Fruit fly (Drosophila melanogaster): ENCODE data around the gene CG45263.

Gene CG45263

DNA sequence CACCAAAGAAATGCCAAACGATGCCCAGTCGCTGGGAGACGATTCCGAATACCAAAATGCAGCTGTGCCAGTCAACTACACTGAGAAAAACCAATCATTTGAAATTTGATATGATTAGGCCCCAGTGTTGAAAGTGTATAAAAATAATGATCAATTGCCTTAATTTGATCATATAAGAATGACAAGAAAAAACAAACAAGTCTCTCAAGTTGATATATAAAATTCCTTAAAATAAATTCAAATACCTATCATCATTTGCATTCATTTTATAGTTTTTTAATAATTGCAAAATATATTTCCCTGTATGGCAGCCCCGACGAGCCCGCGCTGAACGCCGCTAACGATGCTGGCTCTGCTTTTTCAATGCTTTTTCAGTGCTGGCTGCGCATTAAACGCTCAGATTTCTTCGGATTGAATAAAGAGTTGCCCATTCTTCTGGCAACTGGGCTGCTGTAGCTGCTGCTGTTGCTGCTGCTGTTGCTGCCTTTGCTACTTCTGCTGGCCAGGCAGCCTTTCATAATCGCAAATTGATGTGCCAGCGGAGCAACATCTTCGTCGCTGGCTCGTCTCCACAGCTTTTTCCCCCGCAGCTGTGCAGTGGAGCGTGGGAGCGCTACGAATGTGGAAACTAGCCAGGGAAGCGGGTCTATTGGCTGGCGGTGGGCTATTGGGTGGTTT lies 7.6 kb downstream of the CG45263 start (continued):
- TF ChIP-seq Pdp1 (GFP tag; optimal IDR thresholded peaks at IDR 0.05) = no peak
- no peak for TF ChIP-seq CG14014 (GFP tag; IDR thresholded peaks at IDR 0.05)
- no peak for TF ChIP-seq CG17186 (GFP tag; optimal IDR thresholded peaks at IDR 0.05)
- no peak for TF ChIP-seq salm (tag; optimal IDR thresholded peaks at IDR 0.05)
- peak; percentile 54 for TF ChIP-seq nmo (GFP tag; optimal IDR thresholded peaks at IDR 0.05)
- TF ChIP-seq CG1233 (GFP tag; optimal IDR thresholded peaks at IDR 0.05) = no peak
- TF ChIP-seq bcd (GFP tag; optimal IDR thresholded peaks at IDR 0.05) = peak; percentile 13
- no peak for TF ChIP-seq CHES-1-like (GFP tag; optimal IDR thresholded peaks at IDR 0.05)
- TF ChIP-seq stc (GFP tag; IDR thresholded peaks at IDR 0.05) = no peak
- no peak for TF ChIP-seq Adf1 (GFP tag; IDR thresholded peaks at IDR 0.05)
- peak; percentile 30; the same call in 2 of the 3 replicates for TF ChIP-seq B-H1 (GFP tag; IDR thresholded peaks at IDR 0.05)
- peak; percentile 42 for TF ChIP-seq Med (GFP tag)
- peak in 1 of 2 experiments; percentile 81 for TF ChIP-seq Hr51 (GFP tag; optimal IDR thresholded peaks at IDR 0.05)
- TF ChIP-seq NC2α (GFP tag; optimal IDR thresholded peaks at IDR 0.05) = no peak
- no peak for TF ChIP-seq CG2120 (GFP tag; optimal IDR thresholded peaks at IDR 0.05)
- no peak for TF ChIP-seq CG15479 (GFP tag; optimal IDR thresholded peaks at IDR 0.05)
- no peak for TF ChIP-seq CG15696 (tag; optimal IDR thresholded peaks at IDR 0.05)
- peak; percentile 49 for TF ChIP-seq grau (tag; optimal IDR thresholded peaks at IDR 0.05)
- TF ChIP-seq CG1529 (GFP tag; optimal IDR thresholded peaks at IDR 0.05) = no peak
- peak; percentile 58 for TF ChIP-seq Drgx (GFP tag; IDR thresholded peaks at IDR 0.05)
- TF ChIP-seq CG8478 (optimal IDR thresholded peaks at IDR 0.05) = no peak
- TF ChIP-seq CG10979 (tag; optimal IDR thresholded peaks at IDR 0.05) = peak; percentile 30
- no peak for TF ChIP-seq ac (GFP tag; optimal IDR thresholded peaks at IDR 0.05)
- TF ChIP-seq Dp (GFP tag; optimal IDR thresholded peaks at IDR 0.05) = no peak
- TF ChIP-seq zfh2 (GFP tag; optimal IDR thresholded peaks at IDR 0.05) = no peak
- TF ChIP-seq hb (GFP tag; IDR thresholded peaks at IDR 0.05; ENCODE audit: partially characterized antibody) = no peak
- TF ChIP-seq Eip74EF (GFP tag; optimal IDR thresholded peaks at IDR 0.05) = peak in 1 of 2 experiments; percentile 15
- TF ChIP-seq Xrp1 (GFP tag; IDR thresholded peaks at IDR 0.05) = peak; percentile 37; the same call in 1 of the 2 replicates
- TF ChIP-seq CG18599 (GFP tag; optimal IDR thresholded peaks at IDR 0.05) = no peak
- no peak for TF ChIP-seq CG12744 (GFP tag; optimal IDR thresholded peaks at IDR 0.05)
- TF ChIP-seq tup (GFP tag; optimal IDR thresholded peaks at IDR 0.05) = no peak
- no peak for TF ChIP-seq CG4730 (GFP tag; IDR thresholded peaks at IDR 0.05)
- peak; percentile 26 for TF ChIP-seq CG18619 (GFP tag; optimal IDR thresholded peaks at IDR 0.05)
- TF ChIP-seq CG7928 (GFP tag; optimal IDR thresholded peaks at IDR 0.05) = no peak
- TF ChIP-seq ase (GFP tag; IDR thresholded peaks at IDR 0.05) = no peak
- TF ChIP-seq Atf-2 (GFP tag; optimal IDR thresholded peaks at IDR 0.05) = no peak
- no peak for TF ChIP-seq CG6765 (GFP tag; optimal IDR thresholded peaks at IDR 0.05)
- no peak for TF ChIP-seq C15 (GFP tag; IDR thresholded peaks at IDR 0.05)
- TF ChIP-seq Hr39 (optimal IDR thresholded peaks at IDR 0.05) = no peak
- no peak for TF ChIP-seq CG2129 (GFP tag; IDR thresholded peaks at IDR 0.05; ENCODE audit: partially characterized antibody)
- TF ChIP-seq ttk (GFP tag; IDR thresholded peaks at IDR 0.05) = 0 out of 2 replicates have a peak, but pooled peaks have one; percentile 25
- no peak for TF ChIP-seq Gug (GFP tag; IDR thresholded peaks at IDR 0.05)
- TF ChIP-seq CG14050 (GFP tag; IDR thresholded peaks at IDR 0.05) = no peak
- TF ChIP-seq seq (GFP tag; IDR thresholded peaks at IDR 0.05) = 0 out of 2 replicates have a peak, but pooled peaks have one; percentile 24
- TF ChIP-seq bab2 (GFP tag; optimal IDR thresholded peaks at IDR 0.05) = no peak
- TF ChIP-seq D19B (GFP tag; optimal IDR thresholded peaks at IDR 0.05) = no peak
- no peak for TF ChIP-seq HmgZ (tag; optimal IDR thresholded peaks at IDR 0.05)
- no peak for TF ChIP-seq Dad (GFP tag; optimal IDR thresholded peaks at IDR 0.05)
- no peak for TF ChIP-seq tx (GFP tag; optimal IDR thresholded peaks at IDR 0.05)
- TF ChIP-seq Deaf1 (tag; optimal IDR thresholded peaks at IDR 0.05) = no peak

Data from whole organism, embryonic.